Worm (Caenorhabditis elegans) whole organism, early embryonic: Measurements from ENCODE around the gene F28H6.6.

ENCODE experiments used
- B0310.2 ChIP-seq: sonication (generic microtip); optimal IDR thresholded peaks from 2 replicates; lab custom pipeline; 2016; ENCODE audit warnings: mild to moderate bottlenecking, missing genetic modification characterization, missing compliant biosample characterization
- F13C5.2 ChIP-seq: sonication (generic microtip); optimal IDR thresholded peaks from 2 replicates; lab custom pipeline; 2017; ENCODE audit warnings: mild to moderate bottlenecking, missing genetic modification characterization, inconsistent platforms, missing compliant biosample characterization
- aly-1 ChIP-seq: sonication (generic microtip); optimal IDR thresholded peaks from 2 replicates; lab custom pipeline; 2016; ENCODE audit warnings: missing genetic modification characterization, missing compliant biosample characterization
- ama-1 ChIP-seq: fragments of 150-350 bp; optimal IDR thresholded peaks from 2 replicates; lab custom pipeline; 2014
- ceh-13 ChIP-seq: fragments of 200-800 bp; sonication (Bioruptor generic); optimal IDR thresholded peaks from 2 replicates; lab custom pipeline; 2018; ENCODE audit warnings: mild to moderate bottlenecking, missing genetic modification characterization, missing compliant biosample characterization
- ceh-36 ChIP-seq: sonication (generic microtip); optimal IDR thresholded peaks from 2 replicates; lab custom pipeline; 2016; ENCODE audit warnings: missing genetic modification characterization, inconsistent platforms, missing compliant biosample characterization
- ets-7 ChIP-seq: sonication (generic microtip); optimal IDR thresholded peaks from 2 replicates; lab custom pipeline; 2016; ENCODE audit warnings: missing genotype, missing genetic modification characterization, missing compliant biosample characterization
- flt-1 ChIP-seq: fragments of 200-800 bp; sonication (Bioruptor generic); IDR thresholded peaks from 2 replicates; pipeline ENCODE4 v1.3.6; 2022; ENCODE audit warnings: missing genetic modification characterization, missing compliant biosample characterization
- hmbx-1 ChIP-seq: sonication (generic microtip); optimal IDR thresholded peaks from 2 replicates; lab custom pipeline; 2016; ENCODE audit warnings: mild to moderate bottlenecking, missing genetic modification characterization, missing compliant biosample characterization
- hmg-4 ChIP-seq: fragments of 200-800 bp; sonication (Bioruptor generic); optimal IDR thresholded peaks from 2 replicates; lab custom pipeline; 2018; ENCODE audit warnings: mild to moderate bottlenecking, missing genetic modification characterization, missing compliant biosample characterization
- hnd-1 ChIP-seq: sonication (generic microtip); optimal IDR thresholded peaks from 2 replicates; lab custom pipeline; 2016; ENCODE audit warnings: missing genetic modification characterization, missing compliant biosample characterization
- pes-1 ChIP-seq: fragments of 200-800 bp; sonication (Bioruptor generic); IDR thresholded peaks from 2 replicates; pipeline ENCODE4 v1.3.6; 2022; ENCODE audit warnings: missing genetic modification reagents, missing genetic modification characterization, missing compliant biosample characterization
- scrt-1 ChIP-seq: fragments of 200-800 bp; sonication (Bioruptor generic); IDR thresholded peaks from 2 replicates; pipeline ENCODE4 v1.3.6; 2022; ENCODE audit warnings: missing genetic modification characterization, missing compliant biosample characterization
- sea-1 ChIP-seq: fragments of 200-800 bp; sonication (Bioruptor generic); conservative IDR thresholded peaks from 2 replicates; pipeline ENCODE4 v1.3.6; 2022; ENCODE audit warnings: missing genetic modification characterization, missing compliant biosample characterization
- tbx-11 ChIP-seq: fragments of 200-800 bp; sonication (Bioruptor generic); IDR thresholded peaks from 2 replicates; pipeline ENCODE4 v1.3.6; 2022; ENCODE audit warnings: missing genetic modification characterization, missing compliant biosample characterization
- tbx-37 ChIP-seq: fragments of 200-800 bp; sonication (Bioruptor generic); conservative IDR thresholded peaks from 2 replicates; pipeline ENCODE4 v1.3.6; 2022; ENCODE audit warnings: missing genetic modification reagents, missing genetic modification characterization, missing compliant biosample characterization
- tra-4 ChIP-seq: sonication (generic microtip); optimal IDR thresholded peaks from 2 replicates; lab custom pipeline; 2017; ENCODE audit warnings: missing genetic modification characterization, missing compliant biosample characterization

The F28H6.6 gene

ce11 chrX:14125870-14126269 lies at the start of gene F28H6.6:
Gene F28H6.6, minus strand, starts transcription at chrX:14125879.
- TF ChIP-seq hmbx-1 (no peak), hmg-4 (GFP tag; lab: Kevin White, UChicago) (no peak), tra-4 (tag; lab: Kevin White, UChicago) (no peak), aly-1 (no peak), sea-1 (GFP tag; lab: Robert Waterston, UW) (no peak), hnd-1 (no peak), ceh-13 (GFP tag; lab: Kevin White, UChicago) (no peak), flt-1 (no peak), B0310.2 (tag; lab: Kevin White, UChicago) (no peak), pes-1 (GFP tag; lab: Robert Waterston, UW) (no peak), F13C5.2 (tag; lab: Kevin White, UChicago) (no peak), tbx-37 (GFP tag; lab: Robert Waterston, UW) (no peak), scrt-1 (GFP tag; lab: Robert Waterston, UW) (no peak), ama-1 (lab: Kevin White, UChicago) (no peak), ceh-36 (no peak), tbx-11 (no peak), ets-7 (no peak)

ce11 chrX:14173850-14174249 lies 48.2 kb upstream of the F28H6.6 start, which contains the start of gene idhb-1:
Gene idhb-1, minus strand, starts transcription at chrX:14174063.
- TF ChIP-seq flt-1 (0 out of 2 replicates have a peak, but pooled peaks have one; percentile 31), hnd-1 (no peak), hmg-4 (GFP tag; lab: Kevin White, UChicago) (no peak), ama-1 (lab: Kevin White, UChicago) (no peak), ceh-13 (GFP tag; lab: Kevin White, UChicago) (no peak), ceh-36 (no peak), hmbx-1 (no peak), tbx-37 (GFP tag; lab: Robert Waterston, UW) (no peak), tbx-11 (no peak), B0310.2 (tag; lab: Kevin White, UChicago) (no peak), F13C5.2 (tag; lab: Kevin White, UChicago) (peak; percentile 20)

ce11 chrX:14169569-14170031 lies 43.9 kb upstream of the F28H6.6 start, which contains the start of gene sym-4:
Gene sym-4, minus strand, starts transcription at chrX:14169619.
- TF ChIP-seq F13C5.2 (tag; lab: Kevin White, UChicago) (peak; percentile 76), flt-1 (no peak)

- TF ChIP-seq hmbx-1 (no peak), flt-1 (no peak), scrt-1 (GFP tag; lab: Robert Waterston, UW) (no peak), ets-7 (no peak), tra-4 (tag; lab: Kevin White, UChicago) (no peak), F13C5.2 (tag; lab: Kevin White, UChicago) (no peak), sea-1 (GFP tag; lab: Robert Waterston, UW) (no peak), hmg-4 (GFP tag; lab: Kevin White, UChicago) (peak; percentile 3)
Measured at ce11 chrX:14165156-14165555, 39.5 kb upstream of the F28H6.6 start.

ce11 chrX:14164234-14164633 lies 38.6 kb upstream of the F28H6.6 start, which contains the start of gene vha-20:
Gene vha-20, minus strand, starts transcription at chrX:14164506.
- TF ChIP-seq aly-1: no peak
- no peak for TF ChIP-seq B0310.2 (tag; lab: Kevin White, UChicago)
- no peak for TF ChIP-seq flt-1
- no peak for TF ChIP-seq hnd-1
- TF ChIP-seq F13C5.2 (tag; lab: Kevin White, UChicago): no peak
- TF ChIP-seq pes-1 (GFP tag; lab: Robert Waterston, UW): no peak
- no peak for TF ChIP-seq ets-7
- no peak for TF ChIP-seq sea-1 (GFP tag; lab: Robert Waterston, UW)
- no peak for TF ChIP-seq ceh-36
- no peak for TF ChIP-seq hmbx-1
- no peak for TF ChIP-seq ama-1 (lab: Kevin White, UChicago)
- TF ChIP-seq ceh-13 (GFP tag; lab: Kevin White, UChicago): no peak
- TF ChIP-seq scrt-1 (GFP tag; lab: Robert Waterston, UW): no peak

- TF ChIP-seq hmg-4 (GFP tag; lab: Kevin White, UChicago) (no peak), ceh-13 (GFP tag; lab: Kevin White, UChicago) (no peak), aly-1 (no peak), tbx-37 (GFP tag; lab: Robert Waterston, UW) (no peak), flt-1 (no peak), F13C5.2 (tag; lab: Kevin White, UChicago) (no peak), tbx-11 (no peak), pes-1 (GFP tag; lab: Robert Waterston, UW) (no peak), ama-1 (lab: Kevin White, UChicago) (no peak), scrt-1 (GFP tag; lab: Robert Waterston, UW) (no peak)
Measured at ce11 chrX:14161684-14162347, 36.1 kb upstream of the F28H6.6 start, which contains the start of gene lgc-25. Gene lgc-25, minus strand, starts transcription at chrX:14161734.

- no peak for TF ChIP-seq scrt-1 (GFP tag; lab: Robert Waterston, UW)
- no peak for TF ChIP-seq ama-1 (lab: Kevin White, UChicago)
- no peak for TF ChIP-seq tra-4 (tag; lab: Kevin White, UChicago)
- no peak for TF ChIP-seq hnd-1
Measured at ce11 chrX:14156913-14157312, 31.2 kb upstream of the F28H6.6 start, which contains the start of gene ceh-90. Gene ceh-90, minus strand, starts transcription at chrX:14157013.

- no peak for TF ChIP-seq pes-1 (GFP tag; lab: Robert Waterston, UW)
- TF ChIP-seq aly-1: no peak
- TF ChIP-seq F13C5.2 (tag; lab: Kevin White, UChicago): no peak
- TF ChIP-seq hmg-4 (GFP tag; lab: Kevin White, UChicago): no peak
- TF ChIP-seq hmbx-1: no peak
- TF ChIP-seq ceh-13 (GFP tag; lab: Kevin White, UChicago): no peak
- no peak for TF ChIP-seq ets-7
- TF ChIP-seq ceh-36: no peak
- no peak for TF ChIP-seq scrt-1 (GFP tag; lab: Robert Waterston, UW)
- TF ChIP-seq ama-1 (lab: Kevin White, UChicago): no peak
- TF ChIP-seq tbx-37 (GFP tag; lab: Robert Waterston, UW): no peak
- TF ChIP-seq flt-1: no peak
- TF ChIP-seq B0310.2 (tag; lab: Kevin White, UChicago): no peak
- TF ChIP-seq hnd-1: no peak
- TF ChIP-seq sea-1 (GFP tag; lab: Robert Waterston, UW): no peak
Measured at ce11 chrX:14152644-14153043, 27.0 kb upstream of the F28H6.6 start.
